Worm (Caenorhabditis elegans): ENCODE measurements around the gene F18E3.12.

ce11 chrV:7403501-7403900 lies 11.3 kb upstream of the F18E3.12 start:
- no peak for TF ChIP-seq ama-1 (optimal IDR thresholded peaks at IDR 0.05)
- no peak for TF ChIP-seq ceh-13 (GFP tag; optimal IDR thresholded peaks at IDR 0.05)
- TF ChIP-seq tbx-37 (GFP tag; conservative IDR thresholded peaks at IDR 0.05): no peak
- no peak for TF ChIP-seq pes-1 (GFP tag; IDR thresholded peaks at IDR 0.05)
- no peak for TF ChIP-seq tra-4 (tag; optimal IDR thresholded peaks at IDR 0.05)
- TF ChIP-seq F13C5.2 (tag; optimal IDR thresholded peaks at IDR 0.05): no peak
- TF ChIP-seq scrt-1 (GFP tag; IDR thresholded peaks at IDR 0.05): no peak
- TF ChIP-seq hmbx-1 (tag; optimal IDR thresholded peaks at IDR 0.05): no peak
- no peak for TF ChIP-seq B0310.2 (tag; optimal IDR thresholded peaks at IDR 0.05)
- TF ChIP-seq flt-1 (GFP tag; IDR thresholded peaks at IDR 0.05): no peak
